Worm (Caenorhabditis elegans): Measurements from ENCODE around the gene basl-1.

The basl-1 gene

DNA sequence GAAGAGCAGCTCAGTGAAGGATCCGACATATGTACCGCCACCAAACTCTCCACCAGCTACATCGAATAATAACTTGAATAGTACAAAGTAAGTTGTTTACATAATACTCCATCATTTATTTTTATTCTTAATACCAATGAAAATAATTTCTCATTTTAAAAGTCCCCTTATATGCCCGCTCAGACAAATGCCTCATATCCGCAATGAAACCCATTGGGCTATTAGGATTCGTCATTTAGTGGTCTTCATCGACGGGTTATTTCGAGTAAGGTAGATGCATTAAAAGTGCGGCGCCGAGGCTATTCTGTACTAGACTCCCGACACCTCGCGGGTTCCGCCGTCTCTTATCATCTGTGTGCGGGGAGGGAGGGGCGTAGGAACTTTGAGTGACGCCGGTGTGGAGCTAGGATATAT, 39.0 kb downstream of the basl-1 start (continued):
- TF ChIP-seq madf-8 (GFP tag; conservative IDR thresholded peaks at IDR 0.05) (peak; percentile 54; the same call in 1 of the 2 replicates), unc-130 (GFP tag; optimal IDR thresholded peaks at IDR 0.05) (peak; percentile 37), T26A5.8 (tag; optimal IDR thresholded peaks at IDR 0.05) (no peak), attf-3 (GFP tag; conservative IDR thresholded peaks at IDR 0.05) (no peak; the same call in 1 of the 2 replicates), mes-4 (tag; optimal IDR thresholded peaks at IDR 0.05) (no peak), F23B12.7 (tag; optimal IDR thresholded peaks at IDR 0.05; ENCODE audit: insufficient read depth) (peak; percentile 46), athp-1 (tag; optimal IDR thresholded peaks at IDR 0.05) (peak; percentile 59), sptf-2 (GFP tag; optimal IDR thresholded peaks at IDR 0.05) (no peak), ceh-79 (tag; optimal IDR thresholded peaks at IDR 0.05) (no peak), F33H1.4 (GFP tag; IDR thresholded peaks at IDR 0.05) (peak; percentile 66), F37B4.10 (GFP tag; IDR thresholded peaks at IDR 0.05) (no peak), cebp-1 (GFP tag; IDR thresholded peaks at IDR 0.05) (no peak), cebp-1 (tag; optimal IDR thresholded peaks at IDR 0.05) (no peak), lsl-1 (GFP tag; optimal IDR thresholded peaks at IDR 0.05) (peak; percentile 88), ceh-40 (GFP tag; IDR thresholded peaks at IDR 0.05) (no peak), somi-1 (GFP tag; optimal IDR thresholded peaks at IDR 0.05) (peak; percentile 36), madf-6 (GFP tag; IDR thresholded peaks at IDR 0.05) (peak; percentile 91), Y53G8AR.9 (GFP tag; conservative IDR thresholded peaks at IDR 0.05) (0 out of 2 replicates have a peak, but pooled peaks have one; percentile 28), F57A8.1 (GFP tag; optimal IDR thresholded peaks at IDR 0.05) (no peak), snpc-1.3 (tag; optimal IDR thresholded peaks at IDR 0.05; ENCODE audit: insufficient read depth) (peak; percentile 96), rpc-1 (optimal IDR thresholded peaks at IDR 0.05) (no peak), rpc-1 (tag; optimal IDR thresholded peaks at IDR 0.05) (no peak), ztf-18 (tag; optimal IDR thresholded peaks at IDR 0.05) (peak; percentile 49), Y53F4B.3 (GFP tag; IDR thresholded peaks at IDR 0.05) (no peak), F10E7.11 (tag; optimal IDR thresholded peaks at IDR 0.05) (no peak), nhr-120 (GFP tag; IDR thresholded peaks at IDR 0.05) (no peak), D2030.7 (GFP tag; IDR thresholded peaks at IDR 0.05) (peak; percentile 79), ceh-91 (GFP tag; IDR thresholded peaks at IDR 0.05) (no peak), mcd-1 (GFP tag; IDR thresholded peaks at IDR 0.05) (peak; percentile 87), nhr-179 (tag; optimal IDR thresholded peaks at IDR 0.05) (no peak), B0336.3 (GFP tag; IDR thresholded peaks at IDR 0.05) (peak; percentile 88), pha-4 (tag; optimal IDR thresholded peaks at IDR 0.05) (no peak), tbx-9 (tag; optimal IDR thresholded peaks at IDR 0.05; ENCODE audit: borderline replicate concordance) (no peak), nhr-27 (tag; optimal IDR thresholded peaks at IDR 0.05) (no peak), bed-1 (GFP tag; IDR thresholded peaks at IDR 0.05) (no peak), ztf-26 (tag; optimal IDR thresholded peaks at IDR 0.05) (no peak), hmg-20 (GFP tag; IDR thresholded peaks at IDR 0.05) (0 out of 2 replicates have a peak, but pooled peaks have one; percentile 38), ccch-3 (GFP tag; optimal IDR thresholded peaks at IDR 0.05) (no peak), hsf-1 (GFP tag; IDR thresholded peaks at IDR 0.05) (peak; percentile 33; the same call in 1 of the 2 replicates), lag-1 (GFP tag; IDR thresholded peaks at IDR 0.05) (no peak), xnd-1 (tag; optimal IDR thresholded peaks at IDR 0.05) (peak; percentile 68), nhr-90 (tag; optimal IDR thresholded peaks at IDR 0.05) (no peak), ztf-6 (GFP tag; IDR thresholded peaks at IDR 0.05) (no peak), mel-28 (tag; optimal IDR thresholded peaks at IDR 0.05; ENCODE audit: borderline replicate concordance) (no peak), Y67H2A.10 (GFP tag; conservative IDR thresholded peaks at IDR 0.05) (no peak), lin-54 (GFP tag; optimal IDR thresholded peaks at IDR 0.05) (peak; percentile 88), B0261.1 (tag; optimal IDR thresholded peaks at IDR 0.05) (no peak), lin-26 (GFP tag; IDR thresholded peaks at IDR 0.05) (peak; percentile 55; the same call in 1 of the 2 replicates), nfya-1 (tag; optimal IDR thresholded peaks at IDR 0.05; ENCODE audit: borderline replicate concordance, insufficient read depth) (no peak), nfyb-1 (GFP tag; IDR thresholded peaks at IDR 0.05) (peak; percentile 55; the same call in 1 of the 2 replicates)

Measured in whole organism, young adult.